Fruit fly (Drosophila melanogaster): Measurements from ENCODE around the gene Pmi.
A peak's percentile ranks its signal among the peaks of the same experiment; 100 is the strongest.

Gene Pmi

DNA sequence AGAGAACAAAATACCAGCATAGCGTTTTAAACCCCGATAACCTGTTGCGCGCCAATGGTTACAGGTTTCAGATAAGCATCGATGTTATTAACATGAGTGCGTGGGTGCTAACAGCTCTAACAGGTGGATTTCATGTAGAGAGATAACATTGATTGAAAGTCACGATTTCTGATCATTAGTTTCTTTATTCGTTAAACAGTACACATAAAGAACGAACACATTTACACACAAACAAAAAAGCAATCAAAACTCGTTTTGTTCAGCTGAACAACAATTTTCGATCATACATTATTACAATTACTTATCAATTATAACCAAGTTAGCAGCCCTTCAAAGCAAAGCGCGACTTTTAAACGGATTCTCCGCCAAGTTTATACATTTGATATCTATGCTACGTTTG is 9.8 kb downstream of the Pmi start (continued):
- TF ChIP-seq CG15479 (GFP tag; optimal IDR thresholded peaks at IDR 0.05) (no peak), sug (tag; optimal IDR thresholded peaks at IDR 0.05) (peak; percentile 46), CG32767 (GFP tag; IDR thresholded peaks at IDR 0.05) (no peak), HLHmδ (GFP tag; optimal IDR thresholded peaks at IDR 0.05) (no peak), CG2116 (GFP tag; optimal IDR thresholded peaks at IDR 0.05) (peak; percentile 45), nau (GFP tag; optimal IDR thresholded peaks at IDR 0.05) (no peak), CG7745 (tag; optimal IDR thresholded peaks at IDR 0.05) (no peak), Ada2b (GFP tag; IDR thresholded peaks at IDR 0.05) (peak; percentile 32; the same call in 1 of the 2 replicates), CG9215 (GFP tag; IDR thresholded peaks at IDR 0.05) (no peak), gfzf (GFP tag; optimal IDR thresholded peaks at IDR 0.05) (peak; percentile 32), CG4424 (GFP tag; optimal IDR thresholded peaks at IDR 0.05) (no peak), CG7372 (GFP tag; IDR thresholded peaks at IDR 0.05) (no peak), CG12219 (GFP tag; optimal IDR thresholded peaks at IDR 0.05) (no peak), ssp (GFP tag; IDR thresholded peaks at IDR 0.05) (no peak), peb (GFP tag; IDR thresholded peaks at IDR 0.05) (no peak), tna (GFP tag; IDR thresholded peaks at IDR 0.05; ENCODE audit: partially characterized antibody) (no peak), CG15696 (tag; optimal IDR thresholded peaks at IDR 0.05) (no peak), nom (GFP tag; optimal IDR thresholded peaks at IDR 0.05) (no peak), Nf-YB (GFP tag; optimal IDR thresholded peaks at IDR 0.05) (no peak), zf30C (GFP tag; optimal IDR thresholded peaks at IDR 0.05) (no peak), CG9817 (tag; optimal IDR thresholded peaks at IDR 0.05) (no peak), Xbp1 (GFP tag; optimal IDR thresholded peaks at IDR 0.05) (peak; percentile 38), lmd (GFP tag; IDR thresholded peaks at IDR 0.05) (no peak), pfk (GFP tag; optimal IDR thresholded peaks at IDR 0.05) (no peak), Oaz (GFP tag; IDR thresholded peaks at IDR 0.05) (no peak), crp (GFP tag; optimal IDR thresholded peaks at IDR 0.05) (no peak), CG1233 (GFP tag; optimal IDR thresholded peaks at IDR 0.05) (no peak), CG15601 (tag; optimal IDR thresholded peaks at IDR 0.05) (peak; percentile 63), CG1024 (GFP tag; IDR thresholded peaks at IDR 0.05) (no peak), crol (GFP tag; IDR thresholded peaks at IDR 0.05) (no peak), NFAT (GFP tag; IDR thresholded peaks at IDR 0.05) (no peak), tio (GFP tag; optimal IDR thresholded peaks at IDR 0.05) (no peak), Dp (GFP tag; optimal IDR thresholded peaks at IDR 0.05) (peak; percentile 93), Atf6 (GFP tag; IDR thresholded peaks at IDR 0.05) (no peak), unpg (GFP tag; optimal IDR thresholded peaks at IDR 0.05) (peak; percentile 45), CG7987 (GFP tag; optimal IDR thresholded peaks at IDR 0.05) (no peak), Lpt (GFP tag; optimal IDR thresholded peaks at IDR 0.05) (no peak), ro (GFP tag; IDR thresholded peaks at IDR 0.05) (no peak), CG13775 (GFP tag; optimal IDR thresholded peaks at IDR 0.05) (no peak), Bdp1 (GFP tag; optimal IDR thresholded peaks at IDR 0.05) (no peak), CG5953 (GFP tag; IDR thresholded peaks at IDR 0.05) (no peak), maf-S (GFP tag; optimal IDR thresholded peaks at IDR 0.05) (peak; percentile 10), exex (tag; optimal IDR thresholded peaks at IDR 0.05) (no peak), CG12744 (GFP tag; optimal IDR thresholded peaks at IDR 0.05) (no peak), sr (GFP tag; IDR thresholded peaks at IDR 0.05) (peak; percentile 95), danr (GFP tag; IDR thresholded peaks at IDR 0.05) (no peak), CG17912 (GFP tag; optimal IDR thresholded peaks at IDR 0.05) (no peak), Stat92E (GFP tag; optimal IDR thresholded peaks at IDR 0.05) (peak in 1 of 3 experiments; percentile 28), caup (GFP tag; optimal IDR thresholded peaks at IDR 0.05; ENCODE audit: severe bottlenecking) (no peak), jumu (GFP tag; optimal IDR thresholded peaks at IDR 0.05) (no peak), psq (GFP tag; optimal IDR thresholded peaks at IDR 0.05) (no peak)

Measured in whole organism, embryonic.